Fruit fly (Drosophila melanogaster) S2 (cell line): Measurements from ENCODE around the gene CG31176.

Experiments
- CG8478 ChIP-seq: fragments of >200 bp; optimal IDR thresholded peaks from 2 replicates; lab custom pipeline; 2018
- CTCF ChIP-seq, 2 experiments: fragments of >200 bp; optimal IDR thresholded peaks; 2 replicates each; lab custom pipeline; 2018

DNA sequence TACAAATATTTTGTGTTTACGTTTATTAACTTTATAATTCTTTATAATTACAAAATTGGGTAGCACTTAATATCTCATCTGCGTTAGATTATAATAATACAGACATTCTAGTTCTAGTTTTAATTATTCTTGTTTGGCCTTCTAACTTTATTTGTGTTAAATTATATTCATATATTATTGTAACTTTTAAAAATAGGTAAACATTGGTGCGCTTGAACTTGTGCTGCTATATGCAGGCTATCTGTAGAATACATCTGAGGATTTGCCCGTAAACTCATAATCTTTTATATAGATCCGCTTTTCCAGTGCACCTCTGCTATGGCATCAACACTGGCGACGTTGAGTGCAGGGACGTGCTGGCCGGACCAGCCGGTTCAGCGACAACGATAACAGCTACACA is 3.0 kb upstream of the CG31176 start:
- no peak for TF ChIP-seq CTCF (optimal IDR thresholded peaks at IDR 0.05; lab: Kevin White, UChicago)
- TF ChIP-seq CG8478, result no peak
